Worm (Caenorhabditis elegans) whole organism, dauer: ENCODE results near the gene cdd-1.

ENCODE experiments used
- unc-62 ChIP-seq: sonication (generic microtip); optimal IDR thresholded peaks from 2 replicates; lab custom pipeline; 2017; ENCODE audit warnings: missing biosample characterization, missing genetic modification reagents, missing genetic modification characterization

cdd-1 gene

DNA sequence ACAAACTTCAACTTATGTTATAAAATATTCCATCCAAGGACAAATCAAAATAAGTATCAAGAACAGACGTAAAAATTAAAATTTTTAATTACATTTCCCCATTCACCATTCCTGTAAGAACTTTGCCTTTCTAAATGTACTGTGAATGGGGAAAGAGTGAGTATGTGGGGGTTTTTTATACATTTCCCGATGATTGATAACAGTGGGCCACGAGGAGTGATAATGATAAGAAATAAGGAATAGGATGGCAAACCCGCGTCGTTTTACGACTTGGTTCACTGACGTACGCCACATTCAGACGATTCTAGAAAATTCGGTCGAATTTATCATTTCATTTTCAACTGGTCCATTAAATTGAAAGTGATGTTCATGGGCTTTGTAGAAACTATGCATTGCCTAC, at the start of gene cdd-1:
cdd-1 (minus strand) TSS at position 151 of the 400 bp plus-strand sequence.
- TF ChIP-seq unc-62 = no peak

- no peak for TF ChIP-seq unc-62
Measured at ce11 chrX:8257687-8258086, 46.7 kb upstream of the cdd-1 start.

DNA sequence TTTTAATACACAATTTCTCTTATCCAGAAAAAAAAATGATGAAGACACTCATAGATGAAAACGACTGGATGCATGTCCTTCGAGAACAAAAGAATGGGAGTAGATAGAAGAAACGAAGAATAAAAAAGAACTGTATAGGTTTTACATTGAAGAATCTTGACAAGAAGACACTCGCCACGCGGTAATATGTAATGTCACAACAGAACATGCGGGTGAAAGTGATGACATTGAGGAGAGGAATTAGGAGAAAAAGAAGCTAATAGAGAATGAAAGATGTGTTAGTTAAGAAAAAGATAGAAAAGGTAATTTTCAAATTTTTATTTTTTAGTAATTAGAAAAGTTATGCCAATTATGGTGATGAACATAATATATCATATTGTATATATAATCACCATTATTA, 44.5 kb upstream of the cdd-1 start:
- TF ChIP-seq unc-62 = no peak

DNA sequence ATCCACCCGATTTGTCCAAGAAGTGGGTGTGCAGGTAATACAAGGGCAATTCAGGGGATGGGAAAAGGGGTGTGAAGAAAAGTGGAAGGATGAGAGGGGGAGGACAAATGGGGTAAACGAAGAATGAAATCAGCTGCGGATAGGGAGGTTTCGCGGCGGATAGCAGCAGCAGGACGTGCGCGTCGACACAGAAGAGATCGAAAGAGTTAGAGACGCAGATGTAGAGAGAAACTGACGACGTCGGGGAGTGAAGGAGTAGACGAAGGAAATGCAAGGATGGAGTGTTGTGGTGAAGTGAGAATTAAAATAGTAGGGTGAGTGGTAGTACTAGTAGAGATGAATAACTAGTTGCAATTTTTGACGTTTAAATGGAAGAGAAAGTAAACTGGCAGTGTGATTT, 41.3 kb upstream of the cdd-1 start, which contains the start of gene M60.6:
M60.6 (minus strand) TSS at position 166 of the 400 bp plus-strand sequence.
- no peak for TF ChIP-seq unc-62

ce11 chrX:8247088-8247487, 36.1 kb upstream of the cdd-1 start:
- no peak for TF ChIP-seq unc-62

ce11 chrX:8246126-8246525, 35.2 kb upstream of the cdd-1 start, which contains the start of gene kqt-2:
kqt-2 (minus strand) TSS chrX:8246369.
- no peak for TF ChIP-seq unc-62

ce11 chrX:8243116-8243515, 32.2 kb upstream of the cdd-1 start:
- TF ChIP-seq unc-62 = no peak

DNA sequence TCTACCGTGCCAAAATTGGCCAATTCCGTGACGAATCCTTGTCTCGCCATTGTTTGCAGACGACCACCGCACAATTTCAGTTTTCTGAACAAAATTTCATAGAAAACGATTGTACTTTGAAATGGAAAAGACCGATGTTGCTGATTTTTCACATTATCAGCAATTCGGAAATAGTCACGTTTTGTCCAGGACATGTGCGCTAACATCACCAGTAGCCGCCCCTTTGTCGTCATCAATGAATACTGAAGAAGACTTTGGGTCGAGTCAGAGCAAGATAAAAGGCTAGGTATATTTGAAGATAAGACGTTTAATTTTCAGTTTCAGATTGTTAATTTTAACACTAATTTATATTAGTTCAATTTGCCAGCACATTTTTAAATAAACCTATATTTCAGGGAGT, 31.0 kb upstream of the cdd-1 start, which contains the start of gene endu-2:
endu-2 (plus strand) TSS at position 396 of the 400 bp plus-strand sequence.
- TF ChIP-seq unc-62 = no peak

DNA sequence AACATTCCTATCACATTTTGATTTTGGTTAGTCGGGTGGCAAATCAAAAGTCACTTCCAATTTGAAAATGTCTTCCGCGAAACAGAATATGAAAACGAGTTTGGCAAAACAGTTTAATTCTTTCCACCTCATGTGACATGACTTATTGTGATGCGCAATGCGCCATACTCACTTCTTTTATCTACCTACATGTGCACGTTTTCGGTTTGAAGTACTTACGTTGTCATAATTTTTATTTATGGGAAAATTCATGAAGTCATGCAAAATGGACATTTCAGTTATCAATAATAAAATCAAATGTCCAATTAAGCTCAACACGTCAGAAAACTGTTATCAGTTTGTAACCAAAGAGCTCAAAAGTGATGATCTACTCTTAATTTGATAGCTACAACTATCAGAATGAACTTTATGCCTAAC, 27.7 kb upstream of the cdd-1 start:
- TF ChIP-seq unc-62 = no peak

ce11 chrX:8236515-8236914, 25.6 kb upstream of the cdd-1 start:
- no peak for TF ChIP-seq unc-62

DNA sequence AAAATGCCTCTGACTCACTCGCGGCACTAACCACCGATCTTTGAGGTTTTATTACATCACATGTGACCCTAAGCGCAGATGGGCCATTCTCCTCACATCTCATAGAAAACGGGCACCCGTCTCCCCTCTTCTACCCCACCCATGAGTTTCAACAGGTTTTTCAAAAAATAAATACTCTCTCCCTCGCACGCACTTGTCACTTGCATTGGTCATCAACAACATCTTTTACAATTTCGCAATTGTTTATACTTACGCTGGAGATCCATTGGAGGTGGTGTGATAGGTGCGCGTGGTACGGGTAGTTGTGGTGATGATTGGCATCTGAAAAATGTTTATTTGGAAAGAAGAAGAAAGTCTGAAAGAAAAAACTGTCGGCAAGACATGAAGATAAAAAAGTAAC, 25.0 kb upstream of the cdd-1 start, which contains the start of gene M60.4:
M60.4 (minus strand) TSS at position 321 of the 400 bp plus-strand sequence.
- TF ChIP-seq unc-62 = no peak

DNA sequence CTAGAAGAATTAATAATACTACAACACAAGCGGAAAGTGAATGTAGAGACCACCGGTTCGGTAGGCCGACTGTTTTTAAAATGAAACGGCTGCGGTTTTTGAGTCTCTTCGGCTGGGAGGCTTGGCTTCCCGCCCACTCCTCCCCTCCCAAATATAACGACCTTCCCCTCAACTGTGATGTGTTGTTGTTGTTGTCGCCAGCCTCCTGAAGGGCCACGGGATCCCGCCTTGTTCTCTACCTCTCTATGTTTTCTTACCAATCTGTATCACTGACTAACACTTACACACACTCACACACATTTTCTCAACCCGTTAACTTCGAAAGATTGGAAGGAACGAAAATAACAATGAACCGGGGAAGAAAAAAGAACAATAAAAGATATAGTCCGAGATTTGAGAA, 22.6 kb upstream of the cdd-1 start:
- TF ChIP-seq unc-62 = no peak

ce11 chrX:8231858-8232257, 20.9 kb upstream of the cdd-1 start, which contains the start of gene K02A6.3:
K02A6.3 (minus strand) TSS chrX:8231931.
- no peak for TF ChIP-seq unc-62

DNA sequence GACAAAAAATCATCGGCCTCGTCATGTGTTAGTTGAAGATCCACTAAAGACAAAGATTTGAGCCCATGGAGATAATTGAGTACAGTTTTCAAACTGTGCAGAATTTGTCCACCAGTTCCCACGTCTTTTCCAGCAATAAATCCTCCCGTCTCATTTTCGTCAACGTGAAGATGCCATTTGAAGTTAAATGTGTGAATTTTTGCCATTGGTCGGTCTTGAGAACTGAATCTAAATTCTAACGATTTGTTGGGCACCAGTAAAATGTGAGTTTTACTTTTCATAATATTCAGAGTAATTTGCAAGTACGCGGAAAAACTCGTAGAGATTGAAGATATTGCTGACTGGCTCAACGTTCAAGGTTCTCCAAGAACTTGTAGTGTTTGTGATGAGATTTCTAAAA, 19.6 kb upstream of the cdd-1 start:
- no peak for TF ChIP-seq unc-62

- no peak for TF ChIP-seq unc-62
Measured at ce11 chrX:8229221-8229620, 18.3 kb upstream of the cdd-1 start.

DNA sequence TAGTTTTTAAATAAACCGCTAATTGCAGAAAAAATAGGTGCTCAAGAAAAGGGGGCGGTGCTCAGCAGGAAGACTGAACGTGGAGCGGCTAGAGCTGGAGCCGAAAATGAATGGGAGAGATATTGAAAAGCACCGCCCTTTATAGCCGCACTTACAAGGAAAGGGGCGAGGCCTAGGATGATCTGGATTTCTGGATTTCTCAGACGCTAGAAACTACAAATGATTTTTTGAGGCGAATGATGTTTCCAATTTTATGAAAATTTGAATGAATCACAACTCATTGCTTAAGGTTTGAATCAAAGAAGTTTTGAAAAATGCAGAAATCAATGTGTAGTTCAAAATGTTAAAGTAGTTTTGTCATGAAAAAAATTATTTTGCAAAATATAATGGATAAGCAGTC, 14.0 kb upstream of the cdd-1 start, which contains the start of gene K02A6.2:
K02A6.2 (minus strand) TSS at position 101 of the 400 bp plus-strand sequence.
- TF ChIP-seq unc-62 = no peak

ce11 chrX:8219428-8219827, 8.5 kb upstream of the cdd-1 start, which contains the start of gene K02A6.1:
K02A6.1 (plus strand) TSS chrX:8219728.
- no peak for TF ChIP-seq unc-62

ce11 chrX:8218653-8219052, 7.7 kb upstream of the cdd-1 start, which contains the start of gene K02A6.4:
K02A6.4 (minus strand) TSS chrX:8218753.
- no peak for TF ChIP-seq unc-62

DNA sequence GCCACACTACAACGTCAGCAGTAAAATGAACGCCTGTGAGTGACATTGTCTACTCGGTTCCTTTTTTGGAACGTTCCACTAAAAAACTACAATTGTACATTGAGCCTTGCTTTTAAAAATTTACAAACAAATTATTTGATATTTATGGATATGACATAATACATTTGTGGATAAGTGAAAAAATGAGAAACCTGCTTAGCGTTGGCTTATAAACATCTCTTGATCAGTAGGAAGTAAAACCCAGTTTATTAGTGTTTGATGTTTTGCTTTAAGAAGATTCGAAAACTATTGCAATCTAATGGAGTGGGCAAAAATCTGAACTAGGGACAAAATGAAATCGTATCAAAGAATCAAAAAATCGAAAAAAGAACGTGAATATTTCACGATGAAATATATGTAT, 6.0 kb upstream of the cdd-1 start:
- no peak for TF ChIP-seq unc-62
